Fruit fly (Drosophila melanogaster): ENCODE results near the gene CG34256.

DNA sequence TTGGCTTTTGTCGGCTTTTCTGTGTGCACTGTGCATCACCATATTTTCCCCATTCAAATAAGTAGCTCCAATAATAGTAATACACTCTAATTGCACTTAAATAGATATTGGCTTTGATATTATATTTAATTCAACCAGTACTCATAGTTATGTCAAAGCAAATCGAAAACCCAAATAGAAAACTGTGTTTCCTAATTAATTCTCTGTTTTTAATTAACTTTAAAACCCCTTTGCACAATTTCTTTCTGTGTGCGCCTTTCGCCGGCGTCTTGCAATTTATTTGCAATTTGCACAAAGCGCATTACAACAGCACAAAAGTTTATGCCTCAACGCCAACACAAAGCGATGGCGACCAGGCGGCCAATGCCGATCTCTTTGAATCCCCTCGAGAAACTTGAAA is 21.6 kb upstream of the CG34256 start:
- TF ChIP-seq CTCF (optimal IDR thresholded peaks at IDR 0.05) (no peak), CG8478 (optimal IDR thresholded peaks at IDR 0.05) (no peak)

Measured in S2 (cell line).